Worm (Caenorhabditis elegans) whole organism, L1 larva: ENCODE measurements around the gene cyn-10.

ENCODE experiments used
- C16A3.4 ChIP-seq: fragments of 150-350 bp; optimal IDR thresholded peaks from 2 replicates; lab custom pipeline; 2014; ENCODE audit warnings: missing biosample characterization, missing genetic modification characterization
- ama-1 ChIP-seq: fragments of 150-350 bp; optimal IDR thresholded peaks from 2 replicates; lab custom pipeline; 2014
- elt-3 ChIP-seq, 6 experiments: fragments of 150-350 bp in 1 of 6; sonication (generic microtip); optimal IDR thresholded peaks; 2 replicates each; lab custom pipeline; 2017 to 2018; ENCODE audit warnings: missing biosample characterization in 6 of 6, missing genetic modification characterization in 6 of 6, inconsistent platforms in 1 of 6
- fkh-10 ChIP-seq: sonication (generic microtip); optimal IDR thresholded peaks from 2 replicates; lab custom pipeline; 2017; ENCODE audit warnings: missing biosample characterization, missing genetic modification reagents, missing genetic modification characterization
- pqm-1 ChIP-seq: sonication (generic microtip); optimal IDR thresholded peaks from 3 replicates; lab custom pipeline; 2017; ENCODE audit warnings: missing biosample characterization, missing genetic modification characterization
- unc-62 ChIP-seq: fragments of 150-350 bp; optimal IDR thresholded peaks from 2 replicates; lab custom pipeline; 2014; ENCODE audit warnings: missing biosample characterization, missing genetic modification reagents, missing genetic modification characterization

DNA sequence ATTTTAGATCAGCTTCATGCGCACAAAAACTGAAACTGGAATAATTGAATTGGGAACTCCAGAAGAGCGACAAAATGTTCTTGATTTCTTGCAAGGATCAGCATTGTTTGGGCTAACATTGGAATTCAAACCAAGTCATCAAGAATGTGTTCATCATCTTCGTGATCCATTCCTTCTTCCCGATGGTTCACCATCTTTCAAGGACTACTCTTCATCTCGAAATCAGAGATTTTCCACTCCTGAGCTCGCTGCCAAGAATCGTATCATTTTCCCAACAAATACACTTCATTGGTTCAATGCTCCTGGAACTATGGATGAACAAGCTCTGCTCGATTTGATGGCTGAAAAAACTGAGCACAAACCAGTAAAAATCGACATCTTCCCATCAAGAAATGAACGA is 12.5 kb downstream of the cyn-10 start:
- TF ChIP-seq ama-1 (no peak), pqm-1 (tag; lab: Kevin White, UChicago) (no peak), fkh-10 (GFP tag; lab: Kevin White, UChicago) (no peak), elt-3 (tag; optimal IDR thresholded peaks at IDR 0.05; lab: Kevin White, UChicago) (no peak), unc-62 (GFP tag; lab: Kevin White, UChicago) (no peak), C16A3.4 (no peak)
